Fruit fly (Drosophila melanogaster) whole organism, wandering third instar larva: ENCODE data around the gene Acf.

Experiments used
- CG32264 ChIP-seq: fragments of 200-800 bp; sonication (Bioruptor generic); optimal IDR thresholded peaks from 2 replicates; lab custom pipeline; 2016; ENCODE audit warnings: missing biosample characterization, missing genetic modification characterization
- CG9705 ChIP-seq: fragments of 200-800 bp; sonication (Bioruptor generic); optimal IDR thresholded peaks from 2 replicates; lab custom pipeline; 2018; ENCODE audit warnings: missing biosample characterization, mild to moderate bottlenecking, missing genetic modification characterization
- Dfd ChIP-seq: fragments of >200 bp; optimal IDR thresholded peaks from 2 replicates; lab custom pipeline; 2017; ENCODE audit warnings: missing biosample characterization, missing genetic modification characterization
- Dif ChIP-seq: fragments of 200-275, 200-300 bp; sonication (Bioruptor generic); optimal IDR thresholded peaks from 2 replicates; lab custom pipeline; 2018; ENCODE audit warnings: missing biosample characterization, missing genetic modification characterization; ENCODE audit not compliant: partially characterized antibody
- Hr78 ChIP-seq: fragments of >200 bp; optimal IDR thresholded peaks from 2 replicates; lab custom pipeline; 2017; ENCODE audit warnings: missing biosample characterization, missing genetic modification characterization
- OdsH ChIP-seq: fragments of 200-800 bp; sonication (Bioruptor generic); optimal IDR thresholded peaks from 2 replicates; lab custom pipeline; 2016; ENCODE audit warnings: missing biosample characterization, mild to moderate bottlenecking, missing genetic modification characterization
- dl ChIP-seq, 2 experiments: fragments of 175-275, 200-275 bp in 1 of 2; fragments of 200-275 bp in 1 of 2; sonication (Bioruptor generic); optimal IDR thresholded peaks; lab custom pipeline; 2018; ENCODE audit warnings: mild to moderate bottlenecking in 2 of 2, missing biosample characterization in 2 of 2, missing genetic modification characterization in 2 of 2, moderate library complexity in 2 of 2; ENCODE audit not compliant: partially characterized antibody in 2 of 2, insufficient read depth in 1 of 2
- foxo ChIP-seq, 2 experiments: fragments of 200-800 bp; sonication (Bioruptor generic); optimal IDR thresholded peaks; 2 replicates in 1 of 2; 3 replicates in 1 of 2; lab custom pipeline; 2016 to 2017; ENCODE audit warnings: missing biosample characterization in 2 of 2, missing genetic modification characterization in 2 of 2
- h ChIP-seq: fragments of 200-800 bp; sonication (Bioruptor generic); optimal IDR thresholded peaks from 3 replicates; lab custom pipeline; 2016; ENCODE audit warnings: missing biosample characterization, mild to moderate bottlenecking, missing genetic modification characterization
- lola ChIP-seq: fragments of >200 bp; optimal IDR thresholded peaks from 2 replicates; lab custom pipeline; 2017; ENCODE audit warnings: missing biosample characterization, missing genetic modification characterization
- pan ChIP-seq: fragments of >200 bp; optimal IDR thresholded peaks from 2 replicates; lab custom pipeline; 2017
- usp ChIP-seq: fragments of >200 bp; optimal IDR thresholded peaks from 2 replicates; lab custom pipeline; 2017; ENCODE audit warnings: missing biosample characterization, missing genetic modification characterization
- woc ChIP-seq: sonication (Bioruptor generic); optimal IDR thresholded peaks from 2 replicates; lab custom pipeline; 2016; ENCODE audit warnings: missing biosample characterization, mild to moderate bottlenecking, missing genetic modification characterization

DNA sequence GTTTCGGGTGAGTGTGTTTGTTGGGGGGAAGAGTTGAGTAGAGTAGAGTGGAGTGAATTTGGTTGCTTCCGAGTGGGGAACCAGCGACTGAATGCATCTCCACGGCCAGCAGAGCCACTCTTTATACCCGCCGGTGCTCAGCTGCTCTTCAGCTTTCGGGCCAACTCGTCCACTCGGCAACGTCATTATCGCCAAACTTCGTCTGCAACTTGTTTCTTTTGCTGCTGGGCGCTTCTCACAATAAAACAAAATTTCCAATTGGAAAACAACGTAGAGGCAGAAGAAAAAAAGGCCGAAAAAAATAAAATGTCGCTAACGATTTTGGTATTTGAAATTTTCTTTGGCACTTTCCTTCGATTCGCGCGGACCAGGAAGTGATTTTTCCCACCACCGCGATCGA lies 29.1 kb upstream of the Acf start, which contains the start of gene CG2150:
- TF ChIP-seq h (GFP tag; lab: Kevin White, UChicago) (no peak), usp (GFP tag; lab: Kevin White, UChicago) (no peak), dl (GFP tag; optimal IDR thresholded peaks at IDR 0.05; lab: Kevin White, UChicago; ENCODE audit: insufficient read depth in 1 of 2, partially characterized antibody in 2 of 2) (no peak), CG9705 (GFP tag; lab: Kevin White, UChicago) (no peak), pan (lab: Kevin White, UChicago) (no peak), lola (GFP tag; lab: Kevin White, UChicago) (no peak), CG32264 (GFP tag; lab: Kevin White, UChicago) (no peak), Hr78 (GFP tag; lab: Kevin White, UChicago) (no peak), woc (GFP tag; lab: Kevin White, UChicago) (no peak), foxo (GFP tag; optimal IDR thresholded peaks at IDR 0.05; lab: Kevin White, UChicago) (no peak), Dfd (GFP tag; lab: Kevin White, UChicago) (no peak), Dif (GFP tag; lab: Kevin White, UChicago) (no peak), OdsH (GFP tag; lab: Kevin White, UChicago) (no peak)
